Worm (Caenorhabditis elegans): Measurements from ENCODE around the gene F38B2.6.

The F38B2.6 gene

ce11 chrX:11281148-11281547, at the start of gene F38B2.6:
Gene F38B2.6, minus strand, starts transcription at chrX:11281248.
- TF ChIP-seq egl-27 (tag; optimal IDR thresholded peaks at IDR 0.05) (no peak), zag-1 (tag; optimal IDR thresholded peaks at IDR 0.05) (no peak), pha-4 (tag; optimal IDR thresholded peaks at IDR 0.05) (no peak), unc-62 (GFP tag; optimal IDR thresholded peaks at IDR 0.05) (no peak), nhr-25 (tag; optimal IDR thresholded peaks at IDR 0.05) (no peak), ama-1 (optimal IDR thresholded peaks at IDR 0.05) (no peak)

- TF ChIP-seq nhr-28 (tag; optimal IDR thresholded peaks at IDR 0.05) (no peak), elt-2 (tag; optimal IDR thresholded peaks at IDR 0.05) (no peak), nhr-77 (tag; optimal IDR thresholded peaks at IDR 0.05) (no peak), nhr-76 (tag; optimal IDR thresholded peaks at IDR 0.05) (no peak), elt-3 (tag; optimal IDR thresholded peaks at IDR 0.05) (no peak), zag-1 (tag; optimal IDR thresholded peaks at IDR 0.05) (no peak), ceh-28 (tag; optimal IDR thresholded peaks at IDR 0.05) (no peak), elt-1 (tag; optimal IDR thresholded peaks at IDR 0.05) (no peak), pha-4 (tag; optimal IDR thresholded peaks at IDR 0.05) (no peak), ama-1 (optimal IDR thresholded peaks at IDR 0.05) (no peak)
These were observed 48.4 kb upstream of the F38B2.6 start, which contains the start of gene npr-9 for ce11 chrX:11329424-11329823. Gene npr-9, plus strand, starts transcription at chrX:11329724.

- TF ChIP-seq nhr-237 (tag; optimal IDR thresholded peaks at IDR 0.05): no peak
- no peak for TF ChIP-seq aly-2 (tag; optimal IDR thresholded peaks at IDR 0.05)
- TF ChIP-seq R02D3.7 (tag; optimal IDR thresholded peaks at IDR 0.05): no peak
- no peak for TF ChIP-seq jun-1 (tag; optimal IDR thresholded peaks at IDR 0.05)
- no peak for TF ChIP-seq egl-27 (tag; optimal IDR thresholded peaks at IDR 0.05)
- TF ChIP-seq lin-39 (tag; optimal IDR thresholded peaks at IDR 0.05): no peak
- TF ChIP-seq mml-1 (tag; optimal IDR thresholded peaks at IDR 0.05): no peak
- TF ChIP-seq nhr-23 (tag; optimal IDR thresholded peaks at IDR 0.05): no peak
- no peak for TF ChIP-seq ceh-28 (tag; optimal IDR thresholded peaks at IDR 0.05)
- no peak for TF ChIP-seq ceh-82 (tag; optimal IDR thresholded peaks at IDR 0.05)
These were observed 47.7 kb upstream of the F38B2.6 start for ce11 chrX:11328710-11329109.

- TF ChIP-seq unc-62 (GFP tag; optimal IDR thresholded peaks at IDR 0.05) (no peak), nhr-12 (tag; optimal IDR thresholded peaks at IDR 0.05) (no peak), aly-2 (tag; optimal IDR thresholded peaks at IDR 0.05) (no peak), unc-39 (tag; optimal IDR thresholded peaks at IDR 0.05) (no peak), fkh-2 (tag; optimal IDR thresholded peaks at IDR 0.05) (no peak), egl-5 (tag; optimal IDR thresholded peaks at IDR 0.05) (no peak), lin-15B (tag; optimal IDR thresholded peaks at IDR 0.05) (no peak), nhr-67 (tag; optimal IDR thresholded peaks at IDR 0.05) (no peak), mml-1 (tag; optimal IDR thresholded peaks at IDR 0.05) (no peak), mdl-1 (tag; optimal IDR thresholded peaks at IDR 0.05) (no peak), nhr-25 (tag; optimal IDR thresholded peaks at IDR 0.05) (no peak), nhr-11 (tag; optimal IDR thresholded peaks at IDR 0.05) (no peak), elt-1 (tag; optimal IDR thresholded peaks at IDR 0.05) (no peak), elt-3 (tag; optimal IDR thresholded peaks at IDR 0.05) (no peak), ceh-28 (tag; optimal IDR thresholded peaks at IDR 0.05) (no peak), elt-2 (tag; optimal IDR thresholded peaks at IDR 0.05) (no peak)
These were observed 45.8 kb upstream of the F38B2.6 start, which contains the start of gene ZK455.5 for ce11 chrX:11326827-11327226. Gene ZK455.5, minus strand, starts transcription at chrX:11326927.

ce11 chrX:11324240-11324639, 43.2 kb upstream of the F38B2.6 start, which contains the start of gene asm-2:
Gene asm-2, minus strand, starts transcription at chrX:11324251.
- TF ChIP-seq ztf-11 (tag; optimal IDR thresholded peaks at IDR 0.05) (no peak), ceh-9 (tag; optimal IDR thresholded peaks at IDR 0.05) (no peak), nhr-12 (tag; optimal IDR thresholded peaks at IDR 0.05) (no peak), nhr-25 (tag; optimal IDR thresholded peaks at IDR 0.05) (no peak), fkh-10 (GFP tag; optimal IDR thresholded peaks at IDR 0.05) (no peak), elt-3 (tag; optimal IDR thresholded peaks at IDR 0.05) (no peak), fos-1 (tag; optimal IDR thresholded peaks at IDR 0.05) (no peak), egl-27 (tag; optimal IDR thresholded peaks at IDR 0.05) (no peak), pqm-1 (tag; optimal IDR thresholded peaks at IDR 0.05) (peak; percentile 89), unc-39 (tag; optimal IDR thresholded peaks at IDR 0.05) (no peak), lin-15B (tag; optimal IDR thresholded peaks at IDR 0.05) (no peak), lin-39 (tag; optimal IDR thresholded peaks at IDR 0.05) (no peak), pha-4 (tag; optimal IDR thresholded peaks at IDR 0.05) (no peak), nhr-67 (tag; optimal IDR thresholded peaks at IDR 0.05) (no peak), elt-2 (tag; optimal IDR thresholded peaks at IDR 0.05) (peak; percentile 91)
